Worm (Caenorhabditis elegans) whole organism, late embryonic: Measurements from ENCODE around the gene Y53C12A.7.

Source experiments
- F13H6.1 ChIP-seq: sonication (generic microtip); optimal IDR thresholded peaks from 2 replicates; lab custom pipeline; 2016; ENCODE audit warnings: missing genetic modification characterization, missing compliant biosample characterization
- K09A11.1 ChIP-seq: sonication (generic microtip); optimal IDR thresholded peaks from 2 replicates; lab custom pipeline; 2017; ENCODE audit warnings: antibody characterized with exemption, mild to moderate bottlenecking, missing genetic modification characterization, missing compliant biosample characterization; ENCODE audit not compliant: insufficient read depth
- ama-1 ChIP-seq: fragments of 150-350 bp; optimal IDR thresholded peaks from 2 replicates; lab custom pipeline; 2014
- ceh-31 ChIP-seq: sonication (generic microtip); optimal IDR thresholded peaks from 2 replicates; lab custom pipeline; 2016; ENCODE audit warnings: missing genetic modification characterization, missing compliant biosample characterization
- ceh-6 ChIP-seq: fragments of 200-800 bp; sonication (Bioruptor generic); optimal IDR thresholded peaks from 2 replicates; lab custom pipeline; 2018; ENCODE audit warnings: mild to moderate bottlenecking, missing genetic modification characterization, missing compliant biosample characterization
- dmd-4 ChIP-seq: sonication (generic microtip); optimal IDR thresholded peaks from 2 replicates; lab custom pipeline; 2016; ENCODE audit warnings: borderline replicate concordance, missing genetic modification characterization, missing compliant biosample characterization
- dve-1 ChIP-seq: sonication (generic microtip); optimal IDR thresholded peaks from 2 replicates; lab custom pipeline; 2017; ENCODE audit warnings: antibody characterized with exemption, mild to moderate bottlenecking, missing genetic modification characterization, missing compliant biosample characterization
- elt-2 ChIP-seq: sonication (generic microtip); optimal IDR thresholded peaks from 2 replicates; lab custom pipeline; 2016; ENCODE audit warnings: missing genetic modification reagents, missing genetic modification characterization, missing compliant biosample characterization
- elt-4 ChIP-seq: sonication (generic microtip); optimal IDR thresholded peaks from 2 replicates; lab custom pipeline; 2016; ENCODE audit warnings: missing genetic modification characterization, missing compliant biosample characterization
- nhr-11 ChIP-seq: fragments of 150-350 bp; optimal IDR thresholded peaks from 2 replicates; lab custom pipeline; 2014; ENCODE audit warnings: missing biosample characterization, missing genetic modification characterization
- unc-3 ChIP-seq, 2 experiments: fragments of 200-800 bp in 1 of 2; sonication (Bioruptor generic) in 1 of 2; sonication (generic microtip) in 1 of 2; conservative IDR thresholded peaks in 1 of 2; optimal IDR thresholded peaks in 1 of 2; 2 replicates each; pipeline versions ENCODE4 v1.3.6 to Lab custom; 2016 to 2022; ENCODE audit warnings: missing compliant biosample characterization in 2 of 2, missing genetic modification characterization in 2 of 2, missing genetic modification reagents in 1 of 2
- unc-55 ChIP-seq: sonication (generic microtip); optimal IDR thresholded peaks from 2 replicates; lab custom pipeline; 2017; ENCODE audit warnings: missing biosample characterization, missing genetic modification reagents, missing genetic modification characterization

- TF ChIP-seq elt-2 (tag; lab: Kevin White, UChicago) (no peak), K09A11.1 (no peak), nhr-11 (no peak), elt-4 (tag; lab: Kevin White, UChicago) (no peak), dmd-4 (tag; lab: Kevin White, UChicago) (no peak), F13H6.1 (tag; lab: Kevin White, UChicago) (no peak), unc-55 (GFP tag; lab: Kevin White, UChicago) (no peak), ama-1 (no peak), ceh-31 (tag; lab: Kevin White, UChicago) (no peak), dve-1 (tag; lab: Kevin White, UChicago) (no peak), unc-3 (GFP tag; conservative IDR thresholded peaks at IDR 0.05; lab: Robert Waterston, UW) (no peak), unc-3 (tag; optimal IDR thresholded peaks at IDR 0.05; lab: Kevin White, UChicago) (no peak), ceh-6 (no peak)
Observed at ce11 chrII:9741400-9741799, 41.1 kb downstream of the Y53C12A.7 start.
